Worm (Caenorhabditis elegans) whole organism, L2 larva: ENCODE results near the gene glp-1.

Source experiments
- ZK546.5 ChIP-seq: sonication (generic microtip); optimal IDR thresholded peaks from 2 replicates; lab custom pipeline; 2017; ENCODE audit warnings: missing biosample characterization, missing genetic modification characterization
- ama-1 ChIP-seq: fragments of 150-350 bp; optimal IDR thresholded peaks from 2 replicates; lab custom pipeline; 2018; ENCODE audit warnings: inconsistent platforms
- egl-27 ChIP-seq: sonication (generic microtip); optimal IDR thresholded peaks from 3 replicates; lab custom pipeline; 2017; ENCODE audit warnings: missing biosample characterization, missing genetic modification reagents, missing genetic modification characterization
- lin-13 ChIP-seq: fragments of 150-350 bp; optimal IDR thresholded peaks from 2 replicates; lab custom pipeline; 2014; ENCODE audit warnings: missing biosample characterization, missing genetic modification reagents, missing genetic modification characterization
- nhr-25 ChIP-seq: fragments of 150-350 bp; sonication (generic microtip); optimal IDR thresholded peaks from 3 replicates; lab custom pipeline; 2014; ENCODE audit warnings: missing biosample characterization, missing genetic modification characterization

ce11 chrIII:9051714-9052113, 40.3 kb upstream of the glp-1 start:
- TF ChIP-seq egl-27 (tag; lab: Kevin White, UChicago) (no peak), ZK546.5 (no peak), ama-1 (lab: Kevin White, UChicago) (no peak), lin-13 (no peak), nhr-25 (tag; lab: Kevin White, UChicago) (no peak)
